Fruit fly (Drosophila melanogaster) whole organism, embryonic: ENCODE results near the gene Unr.

Source experiments
- ATbp ChIP-seq: fragments of 200-800 bp; sonication (Bioruptor generic); optimal IDR thresholded peaks from 2 replicates; lab custom pipeline; 2017; ENCODE audit warnings: missing biosample characterization, mild to moderate bottlenecking, missing genetic modification characterization, missing genetic modification reagents
- Bteb2 ChIP-seq: fragments of 200-800 bp; sonication (Bioruptor generic); optimal IDR thresholded peaks from 2 replicates; lab custom pipeline; 2016; ENCODE audit warnings: missing biosample characterization, missing genetic modification characterization
- CG12155 ChIP-seq: fragments of 200-800 bp; sonication (Bioruptor generic); optimal IDR thresholded peaks from 3 replicates; lab custom pipeline; 2016; ENCODE audit warnings: missing biosample characterization, missing genetic modification characterization
- CG1529 ChIP-seq: fragments of 200-800 bp; sonication (Bioruptor generic); optimal IDR thresholded peaks from 3 replicates; lab custom pipeline; 2018; ENCODE audit warnings: missing biosample characterization, missing genetic modification characterization
- CG16863 ChIP-seq: fragments of 200-800 bp; sonication (Bioruptor generic); optimal IDR thresholded peaks from 3 replicates; lab custom pipeline; 2016; ENCODE audit warnings: missing biosample characterization, missing genetic modification characterization
- CG17328 ChIP-seq: fragments of 200-800 bp; sonication (Bioruptor generic); IDR thresholded peaks from 2 replicates; pipeline ENCODE4 v1.3.6; 2022; ENCODE audit warnings: missing biosample characterization, missing genetic modification characterization
- CG17359 ChIP-seq: fragments of 200-800 bp; sonication (Bioruptor generic); optimal IDR thresholded peaks from 3 replicates; lab custom pipeline; 2018; ENCODE audit warnings: missing biosample characterization, mild to moderate bottlenecking, missing genetic modification characterization, moderate library complexity
- CG18619 ChIP-seq: fragments of 200-800 bp; sonication (Bioruptor generic); optimal IDR thresholded peaks from 3 replicates; lab custom pipeline; 2017; ENCODE audit warnings: missing biosample characterization, mild to moderate bottlenecking, missing genetic modification characterization
- CG18764 ChIP-seq: fragments of 200-800 bp; sonication (Bioruptor generic); optimal IDR thresholded peaks from 3 replicates; lab custom pipeline; 2016; ENCODE audit warnings: missing biosample characterization, missing genetic modification characterization
- CG2875 ChIP-seq: fragments of 200-800 bp; sonication (Bioruptor generic); optimal IDR thresholded peaks from 2 replicates; lab custom pipeline; 2017; ENCODE audit warnings: missing biosample characterization, mild to moderate bottlenecking, missing genetic modification characterization, missing genetic modification reagents
- CG34376 ChIP-seq: fragments of 200-800 bp; sonication (Bioruptor generic); optimal IDR thresholded peaks from 2 replicates; lab custom pipeline; 2018; ENCODE audit warnings: missing biosample characterization, mild to moderate bottlenecking, missing genetic modification characterization
- CG3995 ChIP-seq: fragments of 200-800 bp; sonication (Bioruptor generic); optimal IDR thresholded peaks from 3 replicates; lab custom pipeline; 2016; ENCODE audit warnings: missing biosample characterization, missing genetic modification characterization
- CG4424 ChIP-seq: fragments of 200-800 bp; sonication (Bioruptor generic); optimal IDR thresholded peaks from 3 replicates; lab custom pipeline; 2016; ENCODE audit warnings: missing biosample characterization, missing genetic modification characterization
- CG6765 ChIP-seq: fragments of 200-800 bp; sonication (Bioruptor generic); optimal IDR thresholded peaks from 3 replicates; lab custom pipeline; 2017; ENCODE audit warnings: missing biosample characterization, mild to moderate bottlenecking, missing genetic modification characterization
- CG7357 ChIP-seq: fragments of 200-800 bp; sonication (Bioruptor generic); IDR thresholded peaks from 3 replicates; pipeline ENCODE4 v1.3.6; 2022; ENCODE audit warnings: missing biosample characterization, missing genetic modification characterization
- CG7745 ChIP-seq: fragments of 200-800 bp; sonication (Bioruptor generic); optimal IDR thresholded peaks from 2 replicates; lab custom pipeline; 2018; ENCODE audit warnings: missing biosample characterization, mild to moderate bottlenecking, missing genetic modification characterization, moderate library complexity
- CG7987 ChIP-seq: fragments of 200-800 bp; sonication (Bioruptor generic); optimal IDR thresholded peaks from 2 replicates; lab custom pipeline; 2018; ENCODE audit warnings: missing biosample characterization, mild to moderate bottlenecking, missing genetic modification characterization, moderate library complexity
- CG8944 ChIP-seq: fragments of 200-800 bp; sonication (Bioruptor generic); optimal IDR thresholded peaks from 3 replicates; lab custom pipeline; 2016; ENCODE audit warnings: missing biosample characterization, missing genetic modification characterization
- CTCF ChIP-seq: fragments of 200-800 bp; sonication (Bioruptor generic); optimal IDR thresholded peaks from 2 replicates; lab custom pipeline; 2017; ENCODE audit warnings: missing biosample characterization, mild to moderate bottlenecking, missing genetic modification characterization, moderate library complexity
- D ChIP-seq, 2 experiments: fragments of 200-800 bp in 1 of 2; fragments of >200 bp in 1 of 2; sonication (Bioruptor generic) in 1 of 2; optimal IDR thresholded peaks; 2 replicates in 1 of 2; 3 replicates in 1 of 2; lab custom pipeline; 2017; ENCODE audit warnings: mild to moderate bottlenecking in 1 of 2, missing biosample characterization in 1 of 2, missing genetic modification characterization in 1 of 2, missing genetic modification reagents in 1 of 2
- E2f1 ChIP-seq: fragments of 200-800 bp; sonication (Bioruptor generic); IDR thresholded peaks from 2 replicates; pipeline ENCODE4 v1.3.6; 2022; ENCODE audit warnings: missing biosample characterization, missing genetic modification characterization
- Nf-YC ChIP-seq: fragments of 200-800 bp; optimal IDR thresholded peaks from 3 replicates; lab custom pipeline; 2019; ENCODE audit warnings: missing biosample characterization, mild to moderate bottlenecking, missing genetic modification characterization, moderate library complexity
- PHDP ChIP-seq: fragments of 200-800 bp; sonication (Bioruptor generic); optimal IDR thresholded peaks from 3 replicates; lab custom pipeline; 2018; ENCODE audit warnings: missing biosample characterization, mild to moderate bottlenecking, missing genetic modification characterization, moderate library complexity
- Ptx1 ChIP-seq: fragments of 200-800 bp; sonication (Bioruptor generic); IDR thresholded peaks from 2 replicates; pipeline ENCODE4 v1.3.6; 2022; ENCODE audit warnings: missing biosample characterization, missing genetic modification characterization
- Rx ChIP-seq: fragments of 200-800 bp; sonication (Bioruptor generic); IDR thresholded peaks from 2 replicates; pipeline ENCODE4 v1.3.6; 2022; ENCODE audit warnings: missing biosample characterization, missing genetic modification characterization
- Ssrp ChIP-seq: fragments of 200-800 bp; sonication (Bioruptor generic); optimal IDR thresholded peaks from 2 replicates; lab custom pipeline; 2018; ENCODE audit warnings: missing biosample characterization, mild to moderate bottlenecking, missing genetic modification characterization, moderate library complexity
- Xrp1 ChIP-seq: fragments of 200-800 bp; sonication (Bioruptor generic); IDR thresholded peaks from 2 replicates; pipeline ENCODE4 v1.3.6; 2022; ENCODE audit warnings: missing biosample characterization, missing genetic modification characterization
- ap ChIP-seq: fragments of 200-800 bp; sonication (Bioruptor generic); IDR thresholded peaks from 2 replicates; pipeline ENCODE4 v1.3.6; 2022; ENCODE audit warnings: missing biosample characterization, missing genetic modification characterization
- bab2 ChIP-seq: fragments of 200-800 bp; sonication (Bioruptor generic); optimal IDR thresholded peaks from 2 replicates; lab custom pipeline; 2016; ENCODE audit warnings: missing biosample characterization, missing genetic modification characterization
- bowl ChIP-seq: fragments of 200-800 bp; sonication (Bioruptor generic); IDR thresholded peaks from 2 replicates; pipeline ENCODE4 v1.3.6; 2022; ENCODE audit warnings: missing biosample characterization, missing genetic modification characterization
- bsh ChIP-seq, 2 experiments: fragments of 200-800 bp; sonication (Bioruptor generic); optimal IDR thresholded peaks; 2 replicates each; lab custom pipeline; 2017 to 2018; ENCODE audit warnings: mild to moderate bottlenecking in 2 of 2, missing biosample characterization in 2 of 2, missing genetic modification characterization in 2 of 2, moderate library complexity in 1 of 2
- crp ChIP-seq, 2 experiments: fragments of 200-800 bp; sonication (Bioruptor generic); optimal IDR thresholded peaks; 2 replicates in 1 of 2; 3 replicates in 1 of 2; lab custom pipeline; 2017; ENCODE audit warnings: missing biosample characterization in 2 of 2, missing genetic modification characterization in 2 of 2, mild to moderate bottlenecking in 1 of 2, moderate library complexity in 1 of 2
- dmrt11E ChIP-seq: fragments of 200-800 bp; sonication (Bioruptor generic); optimal IDR thresholded peaks from 3 replicates; lab custom pipeline; 2018; ENCODE audit warnings: missing biosample characterization, mild to moderate bottlenecking, missing genetic modification characterization, moderate library complexity
- ftz-f1 ChIP-seq: fragments of 200-800 bp; sonication (Bioruptor generic); optimal IDR thresholded peaks from 2 replicates; lab custom pipeline; 2016; ENCODE audit warnings: missing biosample characterization, missing genetic modification characterization
- lab ChIP-seq: fragments of 200-800 bp; sonication (Bioruptor generic); optimal IDR thresholded peaks from 3 replicates; lab custom pipeline; 2017; ENCODE audit warnings: missing biosample characterization, missing genetic modification characterization, mild to moderate bottlenecking, moderate library complexity, missing genetic modification reagents
- mam ChIP-seq: fragments of 200-800 bp; sonication (Bioruptor generic); optimal IDR thresholded peaks from 3 replicates; lab custom pipeline; 2016; ENCODE audit warnings: missing biosample characterization, missing genetic modification characterization
- nmo ChIP-seq: fragments of 200-800 bp; sonication (Bioruptor generic); optimal IDR thresholded peaks from 2 replicates; lab custom pipeline; 2018; ENCODE audit warnings: missing biosample characterization, mild to moderate bottlenecking, missing genetic modification characterization, moderate library complexity
- odd ChIP-seq: fragments of 200-800 bp; sonication (Bioruptor generic); optimal IDR thresholded peaks from 2 replicates; lab custom pipeline; 2017; ENCODE audit warnings: missing biosample characterization, mild to moderate bottlenecking, missing genetic modification characterization
- org-1 ChIP-seq: fragments of 200-800 bp; sonication (Bioruptor generic); optimal IDR thresholded peaks from 2 replicates; lab custom pipeline; 2017; ENCODE audit warnings: missing biosample characterization, missing genetic modification characterization
- p53 ChIP-seq: fragments of 200-800 bp; sonication (Bioruptor generic); optimal IDR thresholded peaks from 2 replicates; lab custom pipeline; 2016; ENCODE audit warnings: missing biosample characterization, missing genetic modification characterization
- phol ChIP-seq: fragments of 200-800 bp; sonication (Bioruptor generic); optimal IDR thresholded peaks from 3 replicates; lab custom pipeline; 2018; ENCODE audit warnings: missing biosample characterization, mild to moderate bottlenecking, missing genetic modification characterization, moderate library complexity
- ro ChIP-seq: fragments of 200-800 bp; sonication (Bioruptor generic); IDR thresholded peaks from 2 replicates; pipeline ENCODE4 v1.3.6; 2022; ENCODE audit warnings: missing biosample characterization, missing genetic modification characterization
- row ChIP-seq: fragments of 200-800 bp; sonication (Bioruptor generic); IDR thresholded peaks from 3 replicates; pipeline ENCODE4 v1.3.6; 2022; ENCODE audit warnings: missing biosample characterization, missing genetic modification characterization
- sisA ChIP-seq: fragments of 200-800 bp; sonication (Bioruptor generic); IDR thresholded peaks from 2 replicates; pipeline ENCODE4 v1.3.6; 2022; ENCODE audit warnings: missing biosample characterization, missing genetic modification characterization
- slbo ChIP-seq: fragments of 200-800 bp; sonication (Bioruptor generic); IDR thresholded peaks from 2 replicates; pipeline ENCODE4 v1.3.6; 2022; ENCODE audit warnings: missing biosample characterization, missing genetic modification characterization
- ssp ChIP-seq: fragments of 200-800 bp; sonication (Bioruptor generic); IDR thresholded peaks from 2 replicates; pipeline ENCODE4 v1.3.6; 2022; ENCODE audit warnings: missing biosample characterization, missing genetic modification characterization
- tgo ChIP-seq: fragments of 200-800 bp; sonication (Bioruptor generic); IDR thresholded peaks from 3 replicates; pipeline ENCODE4 v1.3.6; 2022; ENCODE audit warnings: missing biosample characterization, missing genetic modification characterization
- tin ChIP-seq: fragments of 200-800 bp; sonication (Bioruptor generic); optimal IDR thresholded peaks from 3 replicates; lab custom pipeline; 2016; ENCODE audit warnings: missing biosample characterization, missing genetic modification characterization
- trem ChIP-seq: fragments of 200-800 bp; optimal IDR thresholded peaks from 3 replicates; lab custom pipeline; 2019; ENCODE audit warnings: missing biosample characterization, mild to moderate bottlenecking, missing genetic modification characterization, moderate library complexity
- trh ChIP-seq: fragments of 200-800 bp; sonication (Bioruptor generic); optimal IDR thresholded peaks from 2 replicates; lab custom pipeline; 2016; ENCODE audit warnings: missing biosample characterization, missing genetic modification characterization
- unpg ChIP-seq: fragments of 200-800 bp; sonication (Bioruptor generic); optimal IDR thresholded peaks from 3 replicates; lab custom pipeline; 2018; ENCODE audit warnings: missing biosample characterization, mild to moderate bottlenecking, missing genetic modification characterization, moderate library complexity
- zfh1 ChIP-seq: fragments of 200-800 bp; sonication (Bioruptor generic); IDR thresholded peaks from 3 replicates; pipeline ENCODE4 v1.3.6; 2022; ENCODE audit warnings: missing biosample characterization, missing genetic modification characterization

Unr gene

DNA sequence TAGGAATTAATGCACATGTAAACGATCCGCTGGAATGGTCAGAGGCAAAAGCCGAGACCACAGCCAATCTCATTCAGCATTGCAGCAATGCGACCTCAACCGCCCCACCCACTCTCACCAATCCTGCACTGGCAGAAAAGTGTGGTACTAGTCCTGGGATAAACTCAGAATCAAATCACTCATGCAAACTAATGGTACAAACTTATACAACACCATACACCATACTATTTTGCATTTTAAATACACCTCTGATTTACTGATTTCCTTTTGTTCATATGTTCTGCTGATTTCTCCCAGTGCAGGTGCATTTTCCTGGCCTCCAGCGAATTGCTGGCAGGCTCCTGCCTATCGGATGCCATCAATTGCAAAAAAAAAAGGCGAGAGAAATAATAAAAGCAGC, 23.2 kb downstream of the Unr start (continued):
- TF ChIP-seq Ptx1 (GFP tag; lab: Robert Waterston, UW) (no peak; the same call in 1 of the 2 replicates), trem (tag; lab: Kevin White, UChicago) (no peak), mam (GFP tag; lab: Kevin White, UChicago) (no peak), CG7987 (no peak), nmo (peak; percentile 42), CG17328 (no peak), sisA (0 out of 2 replicates have a peak, but pooled peaks have one; percentile 19), CG7357 (GFP tag; lab: Robert Waterston, UW) (no peak), tin (GFP tag; lab: Kevin White, UChicago) (no peak), unpg (GFP tag; lab: Kevin White, UChicago) (no peak), odd (GFP tag; lab: Kevin White, UChicago) (no peak), ssp (GFP tag; lab: Robert Waterston, UW) (no peak), phol (tag; lab: Kevin White, UChicago) (peak; percentile 33), slbo (0 out of 2 replicates have a peak, but pooled peaks have one; percentile 20), zfh1 (GFP tag; lab: Robert Waterston, UW) (peak; percentile 64; the same call in 1 of the 3 replicates), CG34376 (GFP tag; lab: Kevin White, UChicago) (no peak), CG18764 (GFP tag; lab: Kevin White, UChicago) (no peak), bab2 (GFP tag; lab: Kevin White, UChicago) (peak; percentile 33), dmrt11E (no peak), bsh (GFP tag; optimal IDR thresholded peaks at IDR 0.05; lab: Kevin White, UChicago) (peak; percentile 43 to 62), CG7745 (tag; lab: Kevin White, UChicago) (no peak), row (0 out of 3 replicates have a peak, but pooled peaks have one; percentile 22), crp (GFP tag; optimal IDR thresholded peaks at IDR 0.05; lab: Kevin White, UChicago) (no peak), Xrp1 (peak; percentile 34; the same call in 1 of the 2 replicates), p53 (GFP tag; lab: Kevin White, UChicago) (no peak), PHDP (tag; lab: Kevin White, UChicago) (no peak), ATbp (GFP tag; lab: Kevin White, UChicago) (peak; percentile 54), CG6765 (GFP tag; lab: Kevin White, UChicago) (no peak), CG1529 (peak; percentile 2), CG18619 (GFP tag; lab: Kevin White, UChicago) (no peak), CG17359 (tag; lab: Kevin White, UChicago) (peak; percentile 37), E2f1 (peak; percentile 34; the same call in 1 of the 2 replicates), trh (no peak), Ssrp (tag; lab: Kevin White, UChicago) (peak; percentile 29), D (optimal IDR thresholded peaks at IDR 0.05; lab: Kevin White, UChicago) (no peak), D (GFP tag; optimal IDR thresholded peaks at IDR 0.05; lab: Kevin White, UChicago) (peak; percentile 7), tgo (no peak), CG2875 (GFP tag; lab: Kevin White, UChicago) (peak; percentile 0), ap (GFP tag; lab: Robert Waterston, UW) (no peak), lab (GFP tag; lab: Kevin White, UChicago) (no peak), CG3995 (GFP tag; lab: Kevin White, UChicago) (no peak), Bteb2 (GFP tag; lab: Kevin White, UChicago) (no peak), bowl (GFP tag; lab: Robert Waterston, UW) (no peak), Nf-YC (tag; lab: Kevin White, UChicago) (no peak), CG12155 (GFP tag; lab: Kevin White, UChicago) (no peak), CG8944 (GFP tag; lab: Kevin White, UChicago) (peak; percentile 18), ftz-f1 (GFP tag; lab: Kevin White, UChicago) (no peak), CTCF (GFP tag; lab: Kevin White, UChicago) (no peak), CG16863 (GFP tag; lab: Kevin White, UChicago) (no peak), ro (no peak), org-1 (GFP tag; lab: Kevin White, UChicago) (peak; percentile 7), Rx (no peak), CG4424 (GFP tag; lab: Kevin White, UChicago) (peak; percentile 19)
